Fruit fly (Drosophila melanogaster): ENCODE measurements around the gene CG11911.
A peak's percentile ranks its signal among the peaks of the same experiment; 100 is the strongest.

The CG11911 gene

dm6 chr2L:309812-310431, 11.1 kb downstream of the CG11911 start (continued):
- TF ChIP-seq Sox102F (GFP tag; optimal IDR thresholded peaks at IDR 0.05) = no peak
- TF ChIP-seq CG6276 (GFP tag; optimal IDR thresholded peaks at IDR 0.05) = no peak
- no peak for TF ChIP-seq Smox (GFP tag; optimal IDR thresholded peaks at IDR 0.05)
- no peak for TF ChIP-seq CG9139 (GFP tag; optimal IDR thresholded peaks at IDR 0.05)
- no peak for TF ChIP-seq CG4318 (GFP tag; optimal IDR thresholded peaks at IDR 0.05)
- TF ChIP-seq cyc (GFP tag; optimal IDR thresholded peaks at IDR 0.05) = no peak

dm6 chr2L:309177-309576, 11.9 kb downstream of the CG11911 start:
- TF ChIP-seq Eip78C (GFP tag) (peak; percentile 29), CG1621 (tag; optimal IDR thresholded peaks at IDR 0.05) (no peak), lz (GFP tag; optimal IDR thresholded peaks at IDR 0.05) (no peak), OdsH (GFP tag; optimal IDR thresholded peaks at IDR 0.05) (peak; percentile 5), Ets96B (tag; optimal IDR thresholded peaks at IDR 0.05) (no peak), Hr4 (GFP tag; optimal IDR thresholded peaks at IDR 0.05) (no peak), fkh (GFP tag; optimal IDR thresholded peaks at IDR 0.05) (no peak), svp (GFP tag) (no peak)

DNA sequence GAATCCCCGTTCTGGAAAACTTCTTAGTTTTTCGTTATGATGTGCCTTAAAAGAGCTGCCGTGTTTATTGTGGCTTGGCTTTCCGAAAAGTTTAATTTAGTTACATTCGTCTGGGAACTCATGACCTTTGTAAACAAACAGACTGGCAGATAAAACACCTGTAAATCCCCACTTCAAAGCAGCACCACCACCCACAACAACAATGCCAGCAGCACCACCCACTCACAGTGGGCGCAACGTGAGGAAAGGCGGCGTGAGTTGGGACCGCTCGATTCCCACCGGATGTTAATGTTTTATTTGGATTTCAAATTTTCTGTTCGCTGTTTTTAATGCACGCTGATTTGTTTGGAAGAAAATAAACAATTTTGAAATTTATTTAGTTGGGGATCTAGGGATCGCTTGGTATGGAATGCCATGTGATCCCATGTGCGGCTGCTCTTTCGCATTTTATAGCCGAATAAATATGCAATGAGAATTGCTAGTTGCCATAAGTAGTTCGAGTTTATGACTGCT, 12.8 kb downstream of the CG11911 start:
- TF ChIP-seq CG11902 (GFP tag; optimal IDR thresholded peaks at IDR 0.05) (no peak), svp (GFP tag) (peak; percentile 64), CG8632 (GFP tag; optimal IDR thresholded peaks at IDR 0.05) (no peak), CG32006 (GFP tag; optimal IDR thresholded peaks at IDR 0.05) (no peak), topi (GFP tag; optimal IDR thresholded peaks at IDR 0.05) (no peak)

dm6 chr2L:307129-307528, 13.9 kb downstream of the CG11911 start:
- TF ChIP-seq Hr39 (GFP tag; optimal IDR thresholded peaks at IDR 0.05) (no peak), pdm3 (GFP tag; optimal IDR thresholded peaks at IDR 0.05) (no peak), CG11294 (GFP tag; IDR thresholded peaks at IDR 0.05) (no peak), ss (GFP tag; optimal IDR thresholded peaks at IDR 0.05) (no peak), CG16779 (tag; optimal IDR thresholded peaks at IDR 0.05) (no peak), spab (GFP tag; optimal IDR thresholded peaks at IDR 0.05) (no peak), CG6854 (GFP tag; optimal IDR thresholded peaks at IDR 0.05) (no peak), fd85E (GFP tag; optimal IDR thresholded peaks at IDR 0.05) (no peak), CG3919 (GFP tag; optimal IDR thresholded peaks at IDR 0.05) (no peak), Blimp-1 (GFP tag; optimal IDR thresholded peaks at IDR 0.05) (no peak), dac (GFP tag; optimal IDR thresholded peaks at IDR 0.05) (no peak), CG11762 (GFP tag; optimal IDR thresholded peaks at IDR 0.05; ENCODE audit: insufficient read depth) (no peak), CG10631 (GFP tag; optimal IDR thresholded peaks at IDR 0.05) (no peak), Sox102F (GFP tag; optimal IDR thresholded peaks at IDR 0.05) (no peak), Hr4 (GFP tag; optimal IDR thresholded peaks at IDR 0.05) (no peak), OdsH (GFP tag; optimal IDR thresholded peaks at IDR 0.05) (no peak), Eip78C (GFP tag) (no peak)

dm6 chr2L:306188-306927, 14.7 kb downstream of the CG11911 start:
- TF ChIP-seq Lpt (GFP tag; optimal IDR thresholded peaks at IDR 0.05) = no peak
- TF ChIP-seq svp (GFP tag) = peak; percentile 94
- TF ChIP-seq vri (GFP tag; optimal IDR thresholded peaks at IDR 0.05) = peak; percentile 61
- peak; percentile 24 for TF ChIP-seq fkh (GFP tag; optimal IDR thresholded peaks at IDR 0.05)
- TF ChIP-seq CG31627 (GFP tag; optimal IDR thresholded peaks at IDR 0.05) = no peak
- TF ChIP-seq ss (GFP tag; optimal IDR thresholded peaks at IDR 0.05) = no peak
- no peak for TF ChIP-seq Eip75B (GFP tag; optimal IDR thresholded peaks at IDR 0.05)
- no peak for TF ChIP-seq cyc (GFP tag; optimal IDR thresholded peaks at IDR 0.05)
- TF ChIP-seq Sox14 (GFP tag; optimal IDR thresholded peaks at IDR 0.05) = no peak
- no peak for TF ChIP-seq CG8632 (GFP tag; optimal IDR thresholded peaks at IDR 0.05)
- 0 out of 3 replicates have a peak, but pooled peaks have one; percentile 8 for TF ChIP-seq eg (GFP tag; IDR thresholded peaks at IDR 0.05)
- peak; percentile 8; the same call in 1 of the 2 replicates for TF ChIP-seq Gug (GFP tag; IDR thresholded peaks at IDR 0.05)
- 0 out of 3 replicates have a peak, but pooled peaks have one; percentile 12 for TF ChIP-seq CG6163 (GFP tag; IDR thresholded peaks at IDR 0.05)
